Fruit fly (Drosophila melanogaster): ENCODE data around the gene tal-3A.

The tal-3A gene

dm6 chr3R:13796071-13796470, 16.8 kb upstream of the tal-3A start (continued):
- TF ChIP-seq Atf6 (GFP tag; IDR thresholded peaks at IDR 0.05) (no peak), usp (GFP tag; optimal IDR thresholded peaks at IDR 0.05) (no peak), B-H1 (GFP tag; IDR thresholded peaks at IDR 0.05) (no peak), CG7928 (GFP tag; optimal IDR thresholded peaks at IDR 0.05) (no peak), CG8924 (tag; optimal IDR thresholded peaks at IDR 0.05) (peak; percentile 34), row (GFP tag; IDR thresholded peaks at IDR 0.05) (peak; percentile 26; the same call in 1 of the 3 replicates), lab (GFP tag; optimal IDR thresholded peaks at IDR 0.05) (no peak), shn (GFP tag; optimal IDR thresholded peaks at IDR 0.05) (no peak), h (optimal IDR thresholded peaks at IDR 0.05) (no peak), phol (tag; optimal IDR thresholded peaks at IDR 0.05) (peak; percentile 57), btn (GFP tag; optimal IDR thresholded peaks at IDR 0.05) (no peak), CG15479 (GFP tag; optimal IDR thresholded peaks at IDR 0.05) (no peak), Fer2 (tag; optimal IDR thresholded peaks at IDR 0.05) (no peak), Bteb2 (GFP tag; optimal IDR thresholded peaks at IDR 0.05) (no peak), CG7839 (tag; optimal IDR thresholded peaks at IDR 0.05) (peak; percentile 30), cg (GFP tag; optimal IDR thresholded peaks at IDR 0.05) (no peak), CG33557 (GFP tag; optimal IDR thresholded peaks at IDR 0.05) (peak; percentile 31), Max (GFP tag; optimal IDR thresholded peaks at IDR 0.05) (no peak), CG11504 (tag; optimal IDR thresholded peaks at IDR 0.05) (peak; percentile 50), her (GFP tag; optimal IDR thresholded peaks at IDR 0.05) (no peak), CG1602 (GFP tag; optimal IDR thresholded peaks at IDR 0.05) (peak; percentile 15), Doc3 (GFP tag; IDR thresholded peaks at IDR 0.05; ENCODE audit: partially characterized antibody) (no peak), CG14710 (tag; optimal IDR thresholded peaks at IDR 0.05) (peak; percentile 60), CG9437 (GFP tag; optimal IDR thresholded peaks at IDR 0.05) (no peak), CG15601 (tag; optimal IDR thresholded peaks at IDR 0.05) (peak; percentile 67), gce (GFP tag; IDR thresholded peaks at IDR 0.05) (no peak), dpn (GFP tag; optimal IDR thresholded peaks at IDR 0.05) (no peak), CG12391 (tag; optimal IDR thresholded peaks at IDR 0.05) (peak; percentile 40), CG3847 (GFP tag; IDR thresholded peaks at IDR 0.05) (no peak), CG10431 (GFP tag; optimal IDR thresholded peaks at IDR 0.05) (no peak), CG17361 (GFP tag; IDR thresholded peaks at IDR 0.05) (peak; percentile 57), jing (GFP tag; optimal IDR thresholded peaks at IDR 0.05) (peak; percentile 8), cwo (GFP tag; optimal IDR thresholded peaks at IDR 0.05) (no peak), CG11723 (GFP tag; optimal IDR thresholded peaks at IDR 0.05) (no peak), Hr3 (GFP tag; optimal IDR thresholded peaks at IDR 0.05) (peak; percentile 13), gem (tag; optimal IDR thresholded peaks at IDR 0.05) (peak; percentile 69), Xbp1 (GFP tag; optimal IDR thresholded peaks at IDR 0.05) (no peak), Ssrp (tag; optimal IDR thresholded peaks at IDR 0.05) (peak; percentile 59), fd64A (GFP tag; optimal IDR thresholded peaks at IDR 0.05) (no peak), CG31224 (GFP tag; IDR thresholded peaks at IDR 0.05) (no peak), Fer1 (GFP tag; optimal IDR thresholded peaks at IDR 0.05) (no peak), D19A (tag; optimal IDR thresholded peaks at IDR 0.05) (peak; percentile 49), ERR (GFP tag; optimal IDR thresholded peaks at IDR 0.05) (no peak), pum (GFP tag; optimal IDR thresholded peaks at IDR 0.05) (no peak), CG4282 (GFP tag; optimal IDR thresholded peaks at IDR 0.05) (no peak), trem (tag; optimal IDR thresholded peaks at IDR 0.05) (peak; percentile 38), Poxn (GFP tag; IDR thresholded peaks at IDR 0.05) (no peak), CG3726 (GFP tag; IDR thresholded peaks at IDR 0.05) (no peak), hbn (GFP tag; IDR thresholded peaks at IDR 0.05; ENCODE audit: partially characterized antibody) (no peak), wdn (GFP tag; IDR thresholded peaks at IDR 0.05) (no peak), CG18011 (GFP tag; optimal IDR thresholded peaks at IDR 0.05) (no peak), CG7556 (GFP tag; optimal IDR thresholded peaks at IDR 0.05) (peak; percentile 12)

All from whole organism, embryonic.